Worm (Caenorhabditis elegans) whole organism, L2 larva: ENCODE results near the gene bca-1.

Experiments
- C34F6.9 ChIP-seq: fragments of 150-350 bp; optimal IDR thresholded peaks from 2 replicates; lab custom pipeline; 2014; ENCODE audit warnings: missing biosample characterization, missing genetic modification characterization
- F13H6.1 ChIP-seq: sonication (generic microtip); optimal IDR thresholded peaks from 2 replicates; lab custom pipeline; 2016; ENCODE audit warnings: missing genetic modification characterization, missing compliant biosample characterization
- R02D3.7 ChIP-seq: fragments of 150-350 bp; optimal IDR thresholded peaks from 2 replicates; lab custom pipeline; 2014; ENCODE audit warnings: missing biosample characterization, missing genetic modification characterization
- Y55F3AM.14 ChIP-seq: fragments of 200-800 bp; sonication (Bioruptor generic); optimal IDR thresholded peaks from 2 replicates; lab custom pipeline; 2018; ENCODE audit warnings: mild to moderate bottlenecking, missing genetic modification characterization, missing compliant biosample characterization
- ZK546.5 ChIP-seq: sonication (generic microtip); optimal IDR thresholded peaks from 2 replicates; lab custom pipeline; 2017; ENCODE audit warnings: missing biosample characterization, missing genetic modification characterization
- alr-1 ChIP-seq: fragments of 150-350 bp; optimal IDR thresholded peaks from 2 replicates; lab custom pipeline; 2014; ENCODE audit warnings: missing biosample characterization, missing genetic modification characterization
- aly-2 ChIP-seq: fragments of 150-350 bp; optimal IDR thresholded peaks from 2 replicates; lab custom pipeline; 2014; ENCODE audit warnings: missing biosample characterization, missing genetic modification characterization
- ceh-16 ChIP-seq: fragments of 150-350 bp; optimal IDR thresholded peaks from 2 replicates; lab custom pipeline; 2014; ENCODE audit warnings: missing biosample characterization, missing genetic modification characterization
- ceh-82 ChIP-seq: fragments of 150-350 bp; optimal IDR thresholded peaks from 2 replicates; lab custom pipeline; 2014; ENCODE audit warnings: missing biosample characterization, missing genetic modification characterization
- crh-2 ChIP-seq: sonication (generic microtip); optimal IDR thresholded peaks from 2 replicates; lab custom pipeline; 2017; ENCODE audit warnings: missing biosample characterization, missing genetic modification characterization
- dmd-4 ChIP-seq: sonication (generic microtip); optimal IDR thresholded peaks from 2 replicates; lab custom pipeline; 2017; ENCODE audit warnings: missing biosample characterization, missing genetic modification characterization
- egl-27 ChIP-seq: sonication (generic microtip); optimal IDR thresholded peaks from 3 replicates; lab custom pipeline; 2017; ENCODE audit warnings: missing biosample characterization, missing genetic modification reagents, missing genetic modification characterization
- elt-1 ChIP-seq: fragments of 150-350 bp; optimal IDR thresholded peaks from 2 replicates; lab custom pipeline; 2014; ENCODE audit warnings: missing biosample characterization, missing genetic modification characterization
- elt-3 ChIP-seq: sonication (generic microtip); optimal IDR thresholded peaks from 2 replicates; lab custom pipeline; 2017; ENCODE audit warnings: missing biosample characterization, missing genetic modification characterization
- gmeb-1 ChIP-seq: fragments of 150-350 bp; optimal IDR thresholded peaks from 2 replicates; lab custom pipeline; 2014; ENCODE audit warnings: missing biosample characterization, missing genetic modification characterization
- lin-11 ChIP-seq: fragments of 150-350 bp; sonication (generic microtip); optimal IDR thresholded peaks from 2 replicates; lab custom pipeline; 2014; ENCODE audit warnings: missing biosample characterization, missing genetic modification characterization, inconsistent platforms, mixed read lengths
- lin-13 ChIP-seq: fragments of 150-350 bp; optimal IDR thresholded peaks from 2 replicates; lab custom pipeline; 2014; ENCODE audit warnings: missing biosample characterization, missing genetic modification reagents, missing genetic modification characterization
- lin-39 ChIP-seq: fragments of 150-350 bp; optimal IDR thresholded peaks from 2 replicates; lab custom pipeline; 2014; ENCODE audit warnings: missing biosample characterization, missing genetic modification reagents, missing genetic modification characterization
- lsy-2 ChIP-seq, 2 experiments: fragments of 150-350 bp in 1 of 2; sonication (generic microtip) in 1 of 2; optimal IDR thresholded peaks; 2 replicates each; lab custom pipeline; 2014 to 2017; ENCODE audit warnings: missing biosample characterization in 2 of 2, missing genetic modification characterization in 2 of 2
- mab-5 ChIP-seq: fragments of 150-350 bp; optimal IDR thresholded peaks from 2 replicates; lab custom pipeline; 2014; ENCODE audit warnings: missing biosample characterization, missing genetic modification characterization
- mbf-1 ChIP-seq: sonication (generic microtip); optimal IDR thresholded peaks from 2 replicates; lab custom pipeline; 2017; ENCODE audit warnings: missing biosample characterization, missing genetic modification characterization
- mdl-1 ChIP-seq, 2 experiments: fragments of 150-350 bp in 1 of 2; sonication (generic microtip) in 1 of 2; optimal IDR thresholded peaks; 2 replicates each; lab custom pipeline; 2017; ENCODE audit warnings: missing biosample characterization in 2 of 2, missing genetic modification characterization in 2 of 2
- nhr-10 ChIP-seq: sonication (generic microtip); optimal IDR thresholded peaks from 2 replicates; lab custom pipeline; 2017; ENCODE audit warnings: missing biosample characterization, missing genetic modification characterization
- nhr-11 ChIP-seq: fragments of 150-350 bp; optimal IDR thresholded peaks from 2 replicates; lab custom pipeline; 2014; ENCODE audit warnings: missing biosample characterization, missing genetic modification characterization
- nhr-12 ChIP-seq: fragments of 150-350 bp; optimal IDR thresholded peaks from 2 replicates; lab custom pipeline; 2014; ENCODE audit warnings: missing biosample characterization, missing genetic modification characterization
- nhr-129 ChIP-seq: fragments of 150-350 bp; optimal IDR thresholded peaks from 2 replicates; lab custom pipeline; 2014; ENCODE audit warnings: missing biosample characterization, missing genetic modification characterization
- nhr-21 ChIP-seq: fragments of 150-350 bp; optimal IDR thresholded peaks from 2 replicates; lab custom pipeline; 2014; ENCODE audit warnings: missing biosample characterization, missing genetic modification characterization
- nhr-23 ChIP-seq: fragments of 150-350 bp; optimal IDR thresholded peaks from 2 replicates; lab custom pipeline; 2014; ENCODE audit warnings: missing biosample characterization, missing genetic modification reagents, missing genetic modification characterization
- nhr-237 ChIP-seq: fragments of 150-350 bp; optimal IDR thresholded peaks from 2 replicates; lab custom pipeline; 2014; ENCODE audit warnings: missing biosample characterization, missing genetic modification characterization
- nhr-25 ChIP-seq: fragments of 150-350 bp; sonication (generic microtip); optimal IDR thresholded peaks from 3 replicates; lab custom pipeline; 2014; ENCODE audit warnings: missing biosample characterization, missing genetic modification characterization
- nhr-6 ChIP-seq: fragments of 150-350 bp; optimal IDR thresholded peaks from 2 replicates; lab custom pipeline; 2014; ENCODE audit warnings: missing biosample characterization, missing genetic modification characterization
- nhr-77 ChIP-seq: fragments of 150-350 bp; optimal IDR thresholded peaks from 2 replicates; lab custom pipeline; 2014; ENCODE audit warnings: missing biosample characterization, missing genetic modification characterization
- peb-1 ChIP-seq: fragments of 150-350 bp; optimal IDR thresholded peaks from 2 replicates; lab custom pipeline; 2014; ENCODE audit warnings: missing biosample characterization, missing genetic modification characterization
- sem-4 ChIP-seq: fragments of 150-350 bp; optimal IDR thresholded peaks from 2 replicates; lab custom pipeline; 2014; ENCODE audit warnings: missing biosample characterization, missing genetic modification reagents, missing genetic modification characterization
- skn-1 ChIP-seq: sonication (generic microtip); optimal IDR thresholded peaks from 2 replicates; lab custom pipeline; 2017; ENCODE audit warnings: missing biosample characterization, missing genetic modification characterization
- sma-3 ChIP-seq: sonication (generic microtip); optimal IDR thresholded peaks from 2 replicates; lab custom pipeline; 2016; ENCODE audit warnings: missing genetic modification reagents, missing genetic modification characterization, missing compliant biosample characterization
- sma-9 ChIP-seq, 2 experiments: fragments of 150-350 bp in 1 of 2; sonication (generic microtip) in 1 of 2; optimal IDR thresholded peaks; 2 replicates each; lab custom pipeline; 2014 to 2016; ENCODE audit warnings: missing genetic modification characterization in 2 of 2, mild to moderate bottlenecking in 1 of 2, missing biosample characterization in 1 of 2, missing compliant biosample characterization in 1 of 2, missing genetic modification reagents in 1 of 2, moderate library complexity in 1 of 2
- snpc-4 ChIP-seq: fragments of 150-350 bp; optimal IDR thresholded peaks from 2 replicates; lab custom pipeline; 2014; ENCODE audit warnings: missing biosample characterization, missing genetic modification characterization
- unc-39 ChIP-seq: fragments of 150-350 bp; optimal IDR thresholded peaks from 2 replicates; lab custom pipeline; 2014; ENCODE audit warnings: missing biosample characterization, missing genetic modification characterization
- unc-55 ChIP-seq: fragments of 150-350 bp; sonication (generic microtip); optimal IDR thresholded peaks from 3 replicates; lab custom pipeline; 2014; ENCODE audit warnings: missing biosample characterization, missing genetic modification reagents, missing genetic modification characterization
- unc-62 ChIP-seq: fragments of 150-350 bp; optimal IDR thresholded peaks from 2 replicates; lab custom pipeline; 2014; ENCODE audit warnings: missing biosample characterization, missing genetic modification reagents, missing genetic modification characterization
- zag-1 ChIP-seq: fragments of 150-350 bp; optimal IDR thresholded peaks from 2 replicates; lab custom pipeline; 2014; ENCODE audit warnings: missing biosample characterization, missing genetic modification characterization
- ztf-1 ChIP-seq: fragments of 200-800 bp; sonication (Bioruptor generic); conservative IDR thresholded peaks from 2 replicates; pipeline ENCODE4 v1.3.6; 2022; ENCODE audit warnings: missing genetic modification characterization, missing compliant biosample characterization
- ztf-11 ChIP-seq: sonication (generic microtip); optimal IDR thresholded peaks from 2 replicates; lab custom pipeline; 2017; ENCODE audit warnings: missing biosample characterization, missing genetic modification characterization
- ztf-4 ChIP-seq: fragments of 150-350 bp; optimal IDR thresholded peaks from 2 replicates; lab custom pipeline; 2014; ENCODE audit warnings: missing biosample characterization, missing genetic modification characterization

bca-1 gene

ce11 chrX:6251947-6252617 lies 47.5 kb upstream of the bca-1 start (continued):
- no peak for TF ChIP-seq peb-1

ce11 chrX:6251321-6251720 lies 46.8 kb upstream of the bca-1 start:
- no peak for TF ChIP-seq nhr-77 (tag; lab: Kevin White, UChicago)
- no peak for TF ChIP-seq nhr-11
- no peak for TF ChIP-seq peb-1
- TF ChIP-seq sma-9 (GFP tag; optimal IDR thresholded peaks at IDR 0.05; lab: Kevin White, UChicago), result peak; percentile 1
- no peak for TF ChIP-seq sma-9 (tag; optimal IDR thresholded peaks at IDR 0.05; lab: Kevin White, UChicago)
- no peak for TF ChIP-seq lin-39 (tag; lab: Kevin White, UChicago)
- peak; percentile 26 for TF ChIP-seq nhr-21 (tag; lab: Kevin White, UChicago)
- TF ChIP-seq, all 48 proteins: peak for 2

ce11 chrX:6250866-6251265 lies 46.3 kb upstream of the bca-1 start:
- TF ChIP-seq sem-4 (tag; lab: Kevin White, UChicago) (peak; percentile 30), unc-39 (no peak), zag-1 (peak; percentile 57), lsy-2 (tag; optimal IDR thresholded peaks at IDR 0.05; lab: Kevin White, UChicago) (peak in 1 of 2 experiments; percentile 4), sma-9 (GFP tag; optimal IDR thresholded peaks at IDR 0.05; lab: Kevin White, UChicago) (peak; percentile 62), sma-9 (tag; optimal IDR thresholded peaks at IDR 0.05; lab: Kevin White, UChicago) (no peak), ztf-1 (GFP tag; lab: Robert Waterston, UW) (no peak)

ce11 chrX:6250272-6250752 lies 45.8 kb upstream of the bca-1 start:
- TF ChIP-seq unc-39 (no peak), skn-1 (tag; lab: Kevin White, UChicago) (no peak), nhr-129 (tag; lab: Kevin White, UChicago) (peak; percentile 98), mdl-1 (tag; optimal IDR thresholded peaks at IDR 0.05; lab: Kevin White, UChicago) (peak; percentile 9 to 28), lin-13 (GFP tag; lab: Kevin White, UChicago) (peak; percentile 8), ZK546.5 (tag; lab: Kevin White, UChicago) (no peak), unc-62 (GFP tag; lab: Kevin White, UChicago) (no peak), C34F6.9 (tag; lab: Kevin White, UChicago) (peak; percentile 86), zag-1 (no peak), nhr-23 (tag; lab: Kevin White, UChicago) (no peak), egl-27 (tag; lab: Kevin White, UChicago) (peak; percentile 49), gmeb-1 (tag; lab: Kevin White, UChicago) (peak; percentile 6), F13H6.1 (tag; lab: Kevin White, UChicago) (peak; percentile 74), R02D3.7 (no peak), alr-1 (tag; lab: Kevin White, UChicago) (no peak), sma-9 (GFP tag; optimal IDR thresholded peaks at IDR 0.05; lab: Kevin White, UChicago) (peak; percentile 87), sma-9 (tag; optimal IDR thresholded peaks at IDR 0.05; lab: Kevin White, UChicago) (no peak), peb-1 (no peak), unc-55 (peak; percentile 17), aly-2 (tag; lab: Kevin White, UChicago) (no peak), nhr-25 (peak; percentile 4), lin-11 (tag; lab: Kevin White, UChicago) (no peak), lin-39 (tag; lab: Kevin White, UChicago) (no peak), ztf-4 (tag; lab: Kevin White, UChicago) (no peak), elt-1 (tag; lab: Kevin White, UChicago) (no peak), nhr-237 (no peak), Y55F3AM.14 (GFP tag; lab: Kevin White, UChicago) (no peak), dmd-4 (tag; lab: Kevin White, UChicago) (no peak), mab-5 (tag; lab: Kevin White, UChicago) (no peak), ceh-82 (no peak), nhr-10 (no peak), snpc-4 (tag; lab: Kevin White, UChicago) (no peak), nhr-12 (tag; lab: Kevin White, UChicago) (no peak), elt-3 (no peak), mbf-1 (tag; lab: Kevin White, UChicago) (no peak), nhr-6 (tag; lab: Kevin White, UChicago) (no peak), ceh-16 (tag; lab: Kevin White, UChicago) (no peak), lsy-2 (tag; optimal IDR thresholded peaks at IDR 0.05; lab: Kevin White, UChicago) (peak in 1 of 2 experiments; percentile 32), crh-2 (tag; lab: Kevin White, UChicago) (peak; percentile 42), ztf-1 (GFP tag; lab: Robert Waterston, UW) (no peak), nhr-77 (tag; lab: Kevin White, UChicago) (no peak), sma-3 (GFP tag; lab: Kevin White, UChicago) (peak; percentile 70), nhr-11 (no peak), ztf-11 (tag; lab: Kevin White, UChicago) (no peak), sem-4 (tag; lab: Kevin White, UChicago) (peak; percentile 75)
